Fruit fly (Drosophila melanogaster): ENCODE results near the gene zfh2.

The zfh2 gene

dm6 chr4:557879-558202 is 56.2 kb downstream of the zfh2 start, which contains the start of gene Pur-alpha:
Pur-alpha (plus strand) TSS chr4:558016.
- peak; percentile 26 for TF ChIP-seq CG17801 (GFP tag; optimal IDR thresholded peaks at IDR 0.05; ENCODE audit: partially characterized antibody)

dm6 chr4:558456-558855 is 56.8 kb downstream of the zfh2 start:
- TF ChIP-seq CG17801 (GFP tag; optimal IDR thresholded peaks at IDR 0.05; ENCODE audit: partially characterized antibody), result no peak

- no peak for TF ChIP-seq CG17801 (GFP tag; optimal IDR thresholded peaks at IDR 0.05; ENCODE audit: partially characterized antibody)
These were observed 65.7 kb downstream of the zfh2 start for dm6 chr4:567285-567684.

dm6 chr4:570404-571302 is 69.0 kb downstream of the zfh2 start:
- TF ChIP-seq CG17801 (GFP tag; optimal IDR thresholded peaks at IDR 0.05; ENCODE audit: partially characterized antibody), result no peak

dm6 chr4:571504-572268 is 70.1 kb downstream of the zfh2 start, which contains the start of the genes ND-49 and Ephrin:
ND-49 (minus strand) TSS chr4:571554.
Ephrin (plus strand) TSS chr4:571755.
- no peak for TF ChIP-seq CG17801 (GFP tag; optimal IDR thresholded peaks at IDR 0.05; ENCODE audit: partially characterized antibody)

- no peak for TF ChIP-seq CG17801 (GFP tag; optimal IDR thresholded peaks at IDR 0.05; ENCODE audit: partially characterized antibody)
These were observed 74.8 kb downstream of the zfh2 start for dm6 chr4:576439-576838.

dm6 chr4:582836-583235 is 81.2 kb downstream of the zfh2 start, which contains the start of gene CG1909:
CG1909 (plus strand) TSS chr4:583108.
- no peak for TF ChIP-seq CG17801 (GFP tag; optimal IDR thresholded peaks at IDR 0.05; ENCODE audit: partially characterized antibody)

- TF ChIP-seq CG17801 (GFP tag; optimal IDR thresholded peaks at IDR 0.05; ENCODE audit: partially characterized antibody), result no peak
These were observed 86.9 kb downstream of the zfh2 start for dm6 chr4:588514-588913.
